Worm (Caenorhabditis elegans) whole organism, L3 larva: ENCODE data around the gene sid-1.

Experiments used
- R02D3.7 ChIP-seq: fragments of 150-350 bp; optimal IDR thresholded peaks from 2 replicates; lab custom pipeline; 2014; ENCODE audit warnings: missing biosample characterization, missing genetic modification characterization
- aly-2 ChIP-seq: fragments of 150-350 bp; optimal IDR thresholded peaks from 2 replicates; lab custom pipeline; 2014; ENCODE audit warnings: missing biosample characterization, missing genetic modification characterization
- ama-1 ChIP-seq: fragments of 150-350 bp; optimal IDR thresholded peaks from 2 replicates; lab custom pipeline; 2018
- ceh-28 ChIP-seq: fragments of 150-350 bp; optimal IDR thresholded peaks from 2 replicates; lab custom pipeline; 2014; ENCODE audit warnings: missing biosample characterization, missing genetic modification reagents, missing genetic modification characterization
- ceh-82 ChIP-seq: fragments of 150-350 bp; optimal IDR thresholded peaks from 2 replicates; lab custom pipeline; 2014; ENCODE audit warnings: missing biosample characterization, missing genetic modification characterization
- ceh-9 ChIP-seq: sonication (generic microtip); optimal IDR thresholded peaks from 2 replicates; lab custom pipeline; 2018; ENCODE audit warnings: missing biosample characterization, missing genetic modification characterization
- daf-12 ChIP-seq: fragments of 150-350 bp; optimal IDR thresholded peaks from 2 replicates; lab custom pipeline; 2014; ENCODE audit warnings: missing biosample characterization, missing genetic modification reagents, missing genetic modification characterization
- egl-27 ChIP-seq: sonication (generic microtip); optimal IDR thresholded peaks from 4 replicates; lab custom pipeline; 2017; ENCODE audit warnings: missing biosample characterization, missing genetic modification reagents, missing genetic modification characterization
- elt-1 ChIP-seq: fragments of 150-350 bp; optimal IDR thresholded peaks from 2 replicates; lab custom pipeline; 2014; ENCODE audit warnings: missing biosample characterization, missing genetic modification characterization
- elt-2 ChIP-seq: sonication (generic microtip); optimal IDR thresholded peaks from 2 replicates; lab custom pipeline; 2016; ENCODE audit warnings: missing genetic modification reagents, mild to moderate bottlenecking, missing genetic modification characterization, missing compliant biosample characterization
- elt-3 ChIP-seq, 3 experiments: fragments of 150-350 bp in 1 of 3; sonication (generic microtip) in 2 of 3; optimal IDR thresholded peaks; 2 replicates in 2 of 3; 4 replicates in 1 of 3; lab custom pipeline; 2014 to 2017; ENCODE audit warnings: missing biosample characterization in 3 of 3, missing genetic modification characterization in 3 of 3
- fkh-10 ChIP-seq: sonication (generic microtip); optimal IDR thresholded peaks from 2 replicates; lab custom pipeline; 2017; ENCODE audit warnings: missing biosample characterization, missing genetic modification reagents, missing genetic modification characterization
- fos-1 ChIP-seq: fragments of 150-350 bp; optimal IDR thresholded peaks from 2 replicates; lab custom pipeline; 2014; ENCODE audit warnings: missing biosample characterization, missing genetic modification characterization
- hmg-11 ChIP-seq: sonication (generic microtip); optimal IDR thresholded peaks from 2 replicates; lab custom pipeline; 2016; ENCODE audit warnings: missing genetic modification characterization, missing compliant biosample characterization
- jun-1 ChIP-seq: fragments of 150-350 bp; optimal IDR thresholded peaks from 2 replicates; lab custom pipeline; 2014; ENCODE audit warnings: missing biosample characterization, missing genetic modification reagents, missing genetic modification characterization
- lin-39 ChIP-seq: fragments of 150-350 bp; optimal IDR thresholded peaks from 2 replicates; lab custom pipeline; 2018; ENCODE audit warnings: missing biosample characterization, missing genetic modification reagents, missing genetic modification characterization
- lsy-12 ChIP-seq: sonication (generic microtip); optimal IDR thresholded peaks from 2 replicates; lab custom pipeline; 2016; ENCODE audit warnings: mild to moderate bottlenecking, missing genetic modification characterization, missing compliant biosample characterization
- mdl-1 ChIP-seq: fragments of 150-350 bp; optimal IDR thresholded peaks from 2 replicates; lab custom pipeline; 2014; ENCODE audit warnings: missing biosample characterization, missing genetic modification characterization
- mml-1 ChIP-seq: fragments of 150-350 bp; sonication (generic microtip); optimal IDR thresholded peaks from 3 replicates; lab custom pipeline; 2014; ENCODE audit warnings: missing biosample characterization, missing genetic modification characterization
- nfya-1 ChIP-seq: sonication (generic microtip); optimal IDR thresholded peaks from 2 replicates; lab custom pipeline; 2017; ENCODE audit warnings: missing genetic modification characterization, mild to moderate bottlenecking, missing compliant biosample characterization, antibody characterized with exemption, moderate library complexity; ENCODE audit not compliant: insufficient read depth
- nhr-11 ChIP-seq: fragments of 150-350 bp; optimal IDR thresholded peaks from 2 replicates; lab custom pipeline; 2014; ENCODE audit warnings: missing biosample characterization, missing genetic modification characterization
- nhr-23 ChIP-seq: fragments of 150-350 bp; optimal IDR thresholded peaks from 2 replicates; lab custom pipeline; 2014; ENCODE audit warnings: missing biosample characterization, missing genetic modification reagents, missing genetic modification characterization
- nhr-237 ChIP-seq: fragments of 150-350 bp; optimal IDR thresholded peaks from 2 replicates; lab custom pipeline; 2014; ENCODE audit warnings: missing biosample characterization, missing genetic modification characterization
- nhr-28 ChIP-seq: fragments of 150-350 bp; optimal IDR thresholded peaks from 2 replicates; lab custom pipeline; 2014; ENCODE audit warnings: missing biosample characterization, missing genetic modification characterization
- nhr-67 ChIP-seq: fragments of 150-350 bp; optimal IDR thresholded peaks from 2 replicates; lab custom pipeline; 2014; ENCODE audit warnings: missing biosample characterization, missing genetic modification characterization
- nhr-77 ChIP-seq: fragments of 150-350 bp; optimal IDR thresholded peaks from 2 replicates; lab custom pipeline; 2014; ENCODE audit warnings: missing biosample characterization, missing genetic modification characterization
- pha-4 ChIP-seq: fragments of 150-350 bp; optimal IDR thresholded peaks from 2 replicates; lab custom pipeline; 2014; ENCODE audit warnings: missing biosample characterization, missing genetic modification reagents, missing genetic modification characterization
- pqm-1 ChIP-seq: fragments of 150-350 bp; optimal IDR thresholded peaks from 2 replicates; lab custom pipeline; 2017; ENCODE audit warnings: missing biosample characterization, missing genetic modification characterization, inconsistent platforms
- sea-2 ChIP-seq: fragments of 150-350 bp; sonication (generic microtip); optimal IDR thresholded peaks from 4 replicates; lab custom pipeline; 2014; ENCODE audit warnings: missing biosample characterization, missing genetic modification reagents, missing genetic modification characterization
- skn-1 ChIP-seq: fragments of 150-350 bp; optimal IDR thresholded peaks from 2 replicates; lab custom pipeline; 2014; ENCODE audit warnings: missing biosample characterization, missing genetic modification characterization
- tbx-2 ChIP-seq: sonication (generic microtip); optimal IDR thresholded peaks from 2 replicates; lab custom pipeline; 2016; ENCODE audit warnings: mild to moderate bottlenecking, missing genetic modification characterization, missing compliant biosample characterization
- unc-39 ChIP-seq: sonication (generic microtip); optimal IDR thresholded peaks from 4 replicates; lab custom pipeline; 2017; ENCODE audit warnings: missing biosample characterization, missing genetic modification characterization
- unc-62 ChIP-seq: fragments of 150-350 bp; sonication (generic microtip); optimal IDR thresholded peaks from 4 replicates; lab custom pipeline; 2014; ENCODE audit warnings: missing biosample characterization, missing genetic modification reagents, missing genetic modification characterization
- zag-1 ChIP-seq: fragments of 150-350 bp; optimal IDR thresholded peaks from 2 replicates; lab custom pipeline; 2014; ENCODE audit warnings: missing biosample characterization, missing genetic modification characterization
- ztf-11 ChIP-seq: fragments of 150-350 bp; optimal IDR thresholded peaks from 2 replicates; lab custom pipeline; 2014; ENCODE audit warnings: missing biosample characterization, missing genetic modification characterization
- ztf-4 ChIP-seq: fragments of 150-350 bp; optimal IDR thresholded peaks from 2 replicates; lab custom pipeline; 2014; ENCODE audit warnings: missing biosample characterization, missing genetic modification characterization

sid-1 gene

ce11 chrV:5088311-5088710 lies 31.5 kb upstream of the sid-1 start:
- TF ChIP-seq fkh-10: no peak
- no peak for TF ChIP-seq ztf-4 (tag; lab: Kevin White, UChicago)
- no peak for TF ChIP-seq ceh-28 (tag; lab: Kevin White, UChicago)
- no peak for TF ChIP-seq sea-2 (GFP tag; lab: Kevin White, UChicago)
- TF ChIP-seq nhr-67 (tag; lab: Kevin White, UChicago): no peak
- TF ChIP-seq unc-62 (GFP tag; lab: Kevin White, UChicago): no peak
- no peak for TF ChIP-seq unc-39 (tag; lab: Kevin White, UChicago)
- TF ChIP-seq skn-1 (tag; lab: Kevin White, UChicago): no peak
- TF ChIP-seq ceh-9: no peak
- no peak for TF ChIP-seq elt-3 (tag; optimal IDR thresholded peaks at IDR 0.05; lab: Kevin White, UChicago)
- TF ChIP-seq nfya-1 (tag; lab: Kevin White, UChicago): no peak
- TF ChIP-seq daf-12: no peak
- TF ChIP-seq tbx-2 (tag; lab: Kevin White, UChicago): no peak
- no peak for TF ChIP-seq ceh-82 (tag; lab: Kevin White, UChicago)
- no peak for TF ChIP-seq hmg-11 (tag; lab: Kevin White, UChicago)
- no peak for TF ChIP-seq nhr-11 (tag; lab: Kevin White, UChicago)

ce11 chrV:5089497-5090134 lies 30.2 kb upstream of the sid-1 start, which contains the start of gene glb-32:
TSS of gene glb-32 (minus strand) at chrV:5089547.
- no peak for TF ChIP-seq jun-1 (tag; lab: Kevin White, UChicago)
- TF ChIP-seq tbx-2 (tag; lab: Kevin White, UChicago): no peak
- no peak for TF ChIP-seq ama-1 (lab: Kevin White, UChicago)
- TF ChIP-seq mml-1 (tag; lab: Kevin White, UChicago): no peak
- no peak for TF ChIP-seq fos-1 (tag; lab: Kevin White, UChicago)
- no peak for TF ChIP-seq elt-3 (tag; optimal IDR thresholded peaks at IDR 0.05; lab: Kevin White, UChicago)
- no peak for TF ChIP-seq hmg-11 (tag; lab: Kevin White, UChicago)
- no peak for TF ChIP-seq ztf-11
- no peak for TF ChIP-seq nfya-1 (tag; lab: Kevin White, UChicago)
- TF ChIP-seq, all 47 proteins: peak for 0

ce11 chrV:5090386-5090785 lies 29.4 kb upstream of the sid-1 start:
- TF ChIP-seq nhr-237 (tag; lab: Kevin White, UChicago) (no peak), ceh-28 (tag; lab: Kevin White, UChicago) (no peak), fkh-10 (peak; percentile 20), elt-1 (peak; percentile 18), elt-3 (tag; optimal IDR thresholded peaks at IDR 0.05; lab: Kevin White, UChicago) (no peak), egl-27 (tag; lab: Kevin White, UChicago) (no peak), zag-1 (tag; lab: Kevin White, UChicago) (no peak), unc-39 (tag; lab: Kevin White, UChicago) (no peak)
- TF ChIP-seq, all 47 proteins: peak for 2

ce11 chrV:5097035-5097434 lies 22.7 kb upstream of the sid-1 start, which contains the start of gene C04F5.2:
TSS of gene C04F5.2 (minus strand) at chrV:5097135.
- no peak for TF ChIP-seq elt-2
- TF ChIP-seq nhr-28 (tag; lab: Kevin White, UChicago): no peak
- no peak for TF ChIP-seq ztf-4 (tag; lab: Kevin White, UChicago)
- no peak for TF ChIP-seq elt-1
- TF ChIP-seq nhr-67 (tag; lab: Kevin White, UChicago): no peak
- TF ChIP-seq aly-2 (tag; lab: Kevin White, UChicago): no peak
- TF ChIP-seq nhr-11 (tag; lab: Kevin White, UChicago): no peak
- TF ChIP-seq sea-2 (GFP tag; lab: Kevin White, UChicago): no peak
- no peak for TF ChIP-seq nhr-237 (tag; lab: Kevin White, UChicago)
- TF ChIP-seq R02D3.7 (tag; lab: Kevin White, UChicago): no peak
- TF ChIP-seq mdl-1: no peak

- TF ChIP-seq lsy-12 (tag; lab: Kevin White, UChicago) (no peak), nhr-23 (tag; lab: Kevin White, UChicago) (no peak), daf-12 (no peak), pqm-1 (tag; lab: Kevin White, UChicago) (no peak), tbx-2 (tag; lab: Kevin White, UChicago) (no peak), hmg-11 (tag; lab: Kevin White, UChicago) (no peak), pha-4 (tag; lab: Kevin White, UChicago) (no peak), fkh-10 (no peak), lin-39 (no peak), ztf-11 (no peak), unc-39 (tag; lab: Kevin White, UChicago) (no peak), elt-1 (no peak), nhr-77 (tag; lab: Kevin White, UChicago) (no peak)
These were observed 20.8 kb upstream of the sid-1 start, which contains the start of gene unc-46 for ce11 chrV:5098925-5099324. TSS of gene unc-46 (minus strand) at chrV:5099025.
